Fruit fly (Drosophila melanogaster): Measurements from ENCODE around the gene Cpr78Cb.

DNA sequence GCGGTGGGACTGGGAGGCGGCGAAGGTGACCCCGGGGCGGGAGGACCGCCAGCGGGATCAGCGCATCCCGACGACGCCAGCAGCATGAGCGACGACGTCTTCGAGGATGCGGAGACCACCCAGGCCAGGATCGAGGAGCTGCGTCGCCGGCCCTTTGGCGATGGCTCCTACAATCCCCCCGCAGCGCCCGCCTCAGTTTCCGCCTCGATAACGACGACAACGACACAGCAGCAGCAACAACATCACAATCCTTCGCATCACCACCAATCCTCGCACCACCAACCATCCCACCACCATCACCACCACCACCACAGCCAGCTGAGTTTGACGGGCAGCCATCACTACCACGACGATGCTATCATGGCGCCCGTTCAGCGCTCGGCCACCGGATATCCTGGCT, 25.7 kb downstream of the Cpr78Cb start:
- no peak for TF ChIP-seq ss (GFP tag; optimal IDR thresholded peaks at IDR 0.05)
- no peak for TF ChIP-seq Met (GFP tag; optimal IDR thresholded peaks at IDR 0.05)
- TF ChIP-seq cyc (GFP tag; optimal IDR thresholded peaks at IDR 0.05): no peak
- no peak for TF ChIP-seq CG6163 (GFP tag; IDR thresholded peaks at IDR 0.05)
- TF ChIP-seq salr (GFP tag; optimal IDR thresholded peaks at IDR 0.05): no peak
- TF ChIP-seq achi (GFP tag; optimal IDR thresholded peaks at IDR 0.05): no peak
- no peak for TF ChIP-seq CG1621 (tag; optimal IDR thresholded peaks at IDR 0.05)
- TF ChIP-seq esn (GFP tag; optimal IDR thresholded peaks at IDR 0.05): no peak
- TF ChIP-seq CG11294 (GFP tag; IDR thresholded peaks at IDR 0.05): no peak
